Fruit fly (Drosophila melanogaster) whole organism, embryonic: Measurements from ENCODE around the gene Gip.

Experiments used
- CG10267 ChIP-seq: fragments of 200-800 bp; sonication (Bioruptor generic); optimal IDR thresholded peaks from 2 replicates; lab custom pipeline; 2018; ENCODE audit warnings: missing biosample characterization, mild to moderate bottlenecking, missing genetic modification characterization, moderate library complexity
- CG12155 ChIP-seq: fragments of 200-800 bp; sonication (Bioruptor generic); optimal IDR thresholded peaks from 3 replicates; lab custom pipeline; 2016; ENCODE audit warnings: missing biosample characterization, missing genetic modification characterization
- CG13287 ChIP-seq: fragments of 200-800 bp; sonication (Bioruptor generic); IDR thresholded peaks from 2 replicates; pipeline ENCODE4 v1.3.6; 2022; ENCODE audit warnings: missing biosample characterization, missing genetic modification characterization; ENCODE audit not compliant: partially characterized antibody
- CG14710 ChIP-seq: fragments of 200-800 bp; sonication (Bioruptor generic); optimal IDR thresholded peaks from 3 replicates; lab custom pipeline; 2019; ENCODE audit warnings: missing biosample characterization, mild to moderate bottlenecking, missing genetic modification characterization, moderate library complexity
- CG1529 ChIP-seq: fragments of 200-800 bp; sonication (Bioruptor generic); optimal IDR thresholded peaks from 3 replicates; lab custom pipeline; 2018; ENCODE audit warnings: missing biosample characterization, missing genetic modification characterization
- CG15696 ChIP-seq: fragments of 200-800 bp; sonication (Bioruptor generic); optimal IDR thresholded peaks from 2 replicates; lab custom pipeline; 2019; ENCODE audit warnings: missing biosample characterization, mild to moderate bottlenecking, missing genetic modification characterization, moderate library complexity
- CG16815 ChIP-seq: fragments of 200-800 bp; sonication (Bioruptor generic); optimal IDR thresholded peaks from 3 replicates; lab custom pipeline; 2017; ENCODE audit warnings: missing biosample characterization, mild to moderate bottlenecking, missing genetic modification characterization
- CG18476 ChIP-seq: fragments of 200-800 bp; sonication (Bioruptor generic); optimal IDR thresholded peaks from 2 replicates; lab custom pipeline; 2016; ENCODE audit warnings: missing biosample characterization, mild to moderate bottlenecking, missing genetic modification characterization
- CG18599 ChIP-seq: fragments of 200-800 bp; sonication (Bioruptor generic); optimal IDR thresholded peaks from 3 replicates; lab custom pipeline; 2017; ENCODE audit warnings: missing biosample characterization, missing genetic modification characterization, mild to moderate bottlenecking, moderate library complexity, missing genetic modification reagents
- CG2678 ChIP-seq: fragments of 200-800 bp; sonication (Bioruptor generic); optimal IDR thresholded peaks from 3 replicates; lab custom pipeline; 2019; ENCODE audit warnings: missing biosample characterization, mild to moderate bottlenecking, missing genetic modification characterization, moderate library complexity
- CG30403 ChIP-seq: fragments of 200-800 bp; sonication (Bioruptor generic); optimal IDR thresholded peaks from 3 replicates; lab custom pipeline; 2016; ENCODE audit warnings: missing biosample characterization, missing genetic modification characterization
- CG4707 ChIP-seq: fragments of 200-800 bp; sonication (Bioruptor generic); optimal IDR thresholded peaks from 2 replicates; lab custom pipeline; 2018; ENCODE audit warnings: missing biosample characterization, mild to moderate bottlenecking, missing genetic modification characterization, moderate library complexity
- CG4730 ChIP-seq: fragments of 200-800 bp; sonication (Bioruptor generic); IDR thresholded peaks from 2 replicates; pipeline ENCODE4 v1.3.6; 2022; ENCODE audit warnings: missing biosample characterization, missing genetic modification characterization
- CG6813 ChIP-seq: fragments of 200-800 bp; sonication (Bioruptor generic); optimal IDR thresholded peaks from 2 replicates; lab custom pipeline; 2017; ENCODE audit warnings: missing biosample characterization, missing genetic modification characterization, mild to moderate bottlenecking, moderate library complexity, missing genetic modification reagents
- CG7372 ChIP-seq: fragments of 200-800 bp; sonication (Bioruptor generic); IDR thresholded peaks from 2 replicates; pipeline ENCODE4 v1.3.6; 2022; ENCODE audit warnings: missing biosample characterization, missing genetic modification characterization
- CG8290 ChIP-seq, 3 experiments: fragments of 200-800 bp; sonication (Bioruptor generic); optimal IDR thresholded peaks; 2 replicates each; lab custom pipeline; 2016 to 2019; ENCODE audit warnings: missing biosample characterization in 3 of 3, missing genetic modification characterization in 3 of 3, mild to moderate bottlenecking in 2 of 3, moderate library complexity in 1 of 3
- CHES-1-like ChIP-seq: fragments of 200-800 bp; sonication (Bioruptor generic); optimal IDR thresholded peaks from 2 replicates; lab custom pipeline; 2016; ENCODE audit warnings: missing biosample characterization, missing genetic modification characterization
- CrebB ChIP-seq: fragments of 200-800 bp; sonication (Bioruptor generic); optimal IDR thresholded peaks from 3 replicates; lab custom pipeline; 2018; ENCODE audit warnings: missing biosample characterization, mild to moderate bottlenecking, missing genetic modification characterization
- Dfd ChIP-seq, 2 experiments: fragments of >200 bp; optimal IDR thresholded peaks; 2 replicates each; lab custom pipeline; 2017; ENCODE audit warnings: missing biosample characterization in 2 of 2, missing genetic modification characterization in 2 of 2
- Ets65A ChIP-seq: fragments of 200-800 bp; sonication (Bioruptor generic); peaks from one replicate; lab custom pipeline; 2016; ENCODE audit warnings: missing biosample characterization, missing genetic modification characterization
- H15 ChIP-seq: fragments of 200-800 bp; sonication (Bioruptor generic); IDR thresholded peaks from 3 replicates; pipeline ENCODE4 v1.3.6; 2022; ENCODE audit warnings: missing biosample characterization, missing genetic modification characterization
- MBD-R2 ChIP-seq: fragments of 200-800 bp; sonication (Bioruptor generic); IDR thresholded peaks from 2 replicates; pipeline ENCODE4 v1.3.6; 2022; ENCODE audit warnings: missing biosample characterization, missing genetic modification characterization
- MTF-1 ChIP-seq: fragments of 200-800 bp; sonication (Bioruptor generic); optimal IDR thresholded peaks from 2 replicates; lab custom pipeline; 2018; ENCODE audit warnings: missing biosample characterization, mild to moderate bottlenecking, missing genetic modification characterization, borderline replicate concordance
- Med ChIP-seq: fragments of 200-800 bp; sonication (Bioruptor generic); peaks from one replicate; lab custom pipeline; 2016; ENCODE audit warnings: missing biosample characterization, missing genetic modification characterization, mild to moderate bottlenecking, inconsistent platforms, moderate library complexity
- Oli ChIP-seq: fragments of 200-800 bp; sonication (Bioruptor generic); optimal IDR thresholded peaks from 2 replicates; lab custom pipeline; 2018; ENCODE audit warnings: missing biosample characterization, mild to moderate bottlenecking, missing genetic modification characterization, moderate library complexity
- Pdp1 ChIP-seq, 2 experiments: fragments of 200-800 bp; sonication (Bioruptor generic); optimal IDR thresholded peaks; 3 replicates each; lab custom pipeline; 2016; ENCODE audit warnings: missing biosample characterization in 2 of 2, missing genetic modification characterization in 2 of 2, mild to moderate bottlenecking in 1 of 2, moderate library complexity in 1 of 2
- Side ChIP-seq: fragments of 200-800 bp; sonication (Bioruptor generic); optimal IDR thresholded peaks from 2 replicates; lab custom pipeline; 2016; ENCODE audit warnings: missing biosample characterization, missing genetic modification characterization
- Six4 ChIP-seq: fragments of 200-800 bp; sonication (Bioruptor generic); optimal IDR thresholded peaks from 2 replicates; lab custom pipeline; 2016; ENCODE audit warnings: missing biosample characterization, missing genetic modification characterization
- ash1 ChIP-seq: fragments of 200-800 bp; sonication (Bioruptor generic); optimal IDR thresholded peaks from 2 replicates; lab custom pipeline; 2018; ENCODE audit warnings: missing biosample characterization, mild to moderate bottlenecking, missing genetic modification characterization
- ato ChIP-seq: fragments of 200-800 bp; sonication (Bioruptor generic); IDR thresholded peaks from 2 replicates; pipeline ENCODE4 v1.3.6; 2022; ENCODE audit warnings: missing biosample characterization, missing genetic modification characterization; ENCODE audit not compliant: partially characterized antibody
- chif ChIP-seq, 2 experiments: fragments of 200-800 bp; sonication (Bioruptor generic); optimal IDR thresholded peaks; 3 replicates each; lab custom pipeline; 2016; ENCODE audit warnings: missing biosample characterization in 2 of 2, missing genetic modification characterization in 2 of 2
- chinmo ChIP-seq: fragments of 200-800 bp; sonication (Bioruptor generic); IDR thresholded peaks from 4 replicates; pipeline ENCODE4 v1.3.6; 2022; ENCODE audit warnings: missing biosample characterization, missing genetic modification characterization; ENCODE audit not compliant: partially characterized antibody
- corto ChIP-seq: fragments of 200-800 bp; sonication (Bioruptor generic); optimal IDR thresholded peaks from 2 replicates; lab custom pipeline; 2016; ENCODE audit warnings: missing biosample characterization, mild to moderate bottlenecking, missing genetic modification characterization, moderate library complexity
- exex ChIP-seq: fragments of 200-800 bp; sonication (Bioruptor generic); optimal IDR thresholded peaks from 4 replicates; lab custom pipeline; 2018; ENCODE audit warnings: missing biosample characterization, mild to moderate bottlenecking, missing genetic modification characterization, moderate library complexity
- fd64A ChIP-seq: fragments of 200-800 bp; sonication (Bioruptor generic); optimal IDR thresholded peaks from 3 replicates; lab custom pipeline; 2018; ENCODE audit warnings: missing biosample characterization, mild to moderate bottlenecking, missing genetic modification characterization
- fu2 ChIP-seq: fragments of 200-800 bp; sonication (Bioruptor generic); optimal IDR thresholded peaks from 2 replicates; lab custom pipeline; 2016; ENCODE audit warnings: missing biosample characterization, missing genetic modification characterization
- gro ChIP-seq: fragments of 200-800 bp; sonication (Bioruptor generic); optimal IDR thresholded peaks from 2 replicates; lab custom pipeline; 2016; ENCODE audit warnings: missing biosample characterization, missing genetic modification characterization
- gt ChIP-seq: fragments of 200-800 bp; sonication (Bioruptor generic); IDR thresholded peaks from 2 replicates; pipeline ENCODE4 v1.3.6; 2022; ENCODE audit warnings: missing biosample characterization, missing genetic modification characterization
- lov ChIP-seq, 2 experiments: fragments of 200-800 bp in 1 of 2; fragments of >200 bp in 1 of 2; sonication (Bioruptor generic) in 1 of 2; IDR thresholded peaks in 1 of 2; optimal IDR thresholded peaks in 1 of 2; 2 replicates in 1 of 2; 3 replicates in 1 of 2; pipeline versions ENCODE4 v1.3.6 to Lab custom; 2017 to 2022; ENCODE audit warnings: missing biosample characterization in 1 of 2, missing genetic modification characterization in 1 of 2
- mld ChIP-seq: fragments of 200-800 bp; sonication (Bioruptor generic); IDR thresholded peaks from 3 replicates; pipeline ENCODE4 v1.3.6; 2022; ENCODE audit warnings: missing biosample characterization, missing genetic modification characterization; ENCODE audit not compliant: partially characterized antibody
- nmo ChIP-seq: fragments of 200-800 bp; sonication (Bioruptor generic); optimal IDR thresholded peaks from 2 replicates; lab custom pipeline; 2018; ENCODE audit warnings: missing biosample characterization, mild to moderate bottlenecking, missing genetic modification characterization, moderate library complexity
- sens ChIP-seq: fragments of 200-800 bp; sonication (Bioruptor generic); peaks from one replicate; lab custom pipeline; 2016; ENCODE audit warnings: missing biosample characterization, missing genetic modification characterization
- sim ChIP-seq: fragments of 200-800 bp; sonication (Bioruptor generic); IDR thresholded peaks from 2 replicates; pipeline ENCODE4 v1.3.6; 2022; ENCODE audit warnings: missing biosample characterization, missing genetic modification characterization
- sug ChIP-seq: fragments of 200-800 bp; optimal IDR thresholded peaks from 2 replicates; lab custom pipeline; 2019; ENCODE audit warnings: missing biosample characterization, mild to moderate bottlenecking, missing genetic modification characterization, moderate library complexity
- tio ChIP-seq: fragments of 200-800 bp; sonication (Bioruptor generic); optimal IDR thresholded peaks from 2 replicates; lab custom pipeline; 2017; ENCODE audit warnings: missing biosample characterization, missing genetic modification characterization, inconsistent platforms
- trem ChIP-seq: fragments of 200-800 bp; optimal IDR thresholded peaks from 3 replicates; lab custom pipeline; 2019; ENCODE audit warnings: missing biosample characterization, mild to moderate bottlenecking, missing genetic modification characterization, moderate library complexity
- unpg ChIP-seq: fragments of 200-800 bp; sonication (Bioruptor generic); optimal IDR thresholded peaks from 3 replicates; lab custom pipeline; 2018; ENCODE audit warnings: missing biosample characterization, mild to moderate bottlenecking, missing genetic modification characterization, moderate library complexity
- zen2 ChIP-seq: fragments of 200-800 bp; sonication (Bioruptor generic); IDR thresholded peaks from 3 replicates; pipeline ENCODE4 v1.3.6; 2022; ENCODE audit warnings: missing biosample characterization, missing genetic modification characterization; ENCODE audit not compliant: partially characterized antibody

Gene Gip

dm6 chrX:10324836-10325566, 4.7 kb downstream of the Gip start (continued):
- TF ChIP-seq CG13287 (GFP tag; lab: Robert Waterston, UW) (no peak), Six4 (no peak), CG18599 (no peak), MBD-R2 (no peak), CG12155 (GFP tag; lab: Kevin White, UChicago) (no peak), tio (GFP tag; lab: Kevin White, UChicago) (peak; percentile 23), CG4730 (GFP tag; lab: Robert Waterston, UW) (no peak), CG14710 (no peak), CG18476 (GFP tag; lab: Kevin White, UChicago) (peak; percentile 22), zen2 (no peak)

- no peak for TF ChIP-seq mld
- no peak for TF ChIP-seq CG7372
- TF ChIP-seq sens = peak; percentile 18
- TF ChIP-seq sug (tag; lab: Kevin White, UChicago) = peak; percentile 23
- TF ChIP-seq Dfd (GFP tag; optimal IDR thresholded peaks at IDR 0.05; lab: Kevin White, UChicago) = no peak
- TF ChIP-seq trem = no peak
- no peak for TF ChIP-seq H15 (GFP tag; lab: Robert Waterston, UW)
- no peak for TF ChIP-seq gro (GFP tag; lab: Kevin White, UChicago)
- TF ChIP-seq CHES-1-like = no peak
- TF ChIP-seq ash1 (GFP tag; lab: Kevin White, UChicago) = no peak
- no peak for TF ChIP-seq CG15696 (tag; lab: Kevin White, UChicago)
- TF ChIP-seq fu2 = no peak
- no peak for TF ChIP-seq fd64A (GFP tag; lab: Kevin White, UChicago)
- TF ChIP-seq ato = no peak
- TF ChIP-seq Side (GFP tag; lab: Kevin White, UChicago) = no peak
- no peak for TF ChIP-seq sim (GFP tag; lab: Robert Waterston, UW)
- TF ChIP-seq CG16815 (GFP tag; lab: Kevin White, UChicago) = no peak
- peak in 1 of 2 experiments; percentile 12 for TF ChIP-seq Pdp1 (GFP tag; optimal IDR thresholded peaks at IDR 0.05; lab: Kevin White, UChicago)
- peak; percentile 62 for TF ChIP-seq Med
- TF ChIP-seq gt (GFP tag; lab: Robert Waterston, UW) = no peak
- TF ChIP-seq CG1529 (GFP tag; lab: Kevin White, UChicago) = no peak
- no peak for TF ChIP-seq lov (optimal IDR thresholded peaks at IDR 0.05; lab: Kevin White, UChicago)
- no peak for TF ChIP-seq lov (GFP tag; IDR thresholded peaks at IDR 0.05; lab: Robert Waterston, UW)
- TF ChIP-seq CrebB (tag; lab: Kevin White, UChicago) = no peak
- TF ChIP-seq nmo (GFP tag; lab: Kevin White, UChicago) = no peak
- no peak for TF ChIP-seq corto
- TF ChIP-seq CG10267 = no peak
- TF ChIP-seq chinmo = 0 out of 4 replicates have a peak, but pooled peaks have one; percentile 6
- TF ChIP-seq, all 482 proteins: peak for 5
Observed at dm6 chrX:10322292-10322691, 7.4 kb downstream of the Gip start.

dm6 chrX:10320425-10320978, 9.2 kb downstream of the Gip start:
- TF ChIP-seq exex (tag; lab: Kevin White, UChicago) = peak; percentile 9
- peak; percentile 30 for TF ChIP-seq CG30403 (GFP tag; lab: Kevin White, UChicago)
- TF ChIP-seq CG2678 (tag; lab: Kevin White, UChicago) = peak; percentile 50
- peak; percentile 8 for TF ChIP-seq unpg (GFP tag; lab: Kevin White, UChicago)
- peak; percentile 41 for TF ChIP-seq Oli
- TF ChIP-seq CG6813 (GFP tag; lab: Kevin White, UChicago) = peak; percentile 19
- TF ChIP-seq MTF-1 = no peak
- TF ChIP-seq CG4707 (GFP tag; lab: Kevin White, UChicago) = peak; percentile 35
- peak; percentile 6 for TF ChIP-seq Ets65A (GFP tag; lab: Kevin White, UChicago)
- TF ChIP-seq CG8290 (GFP tag; optimal IDR thresholded peaks at IDR 0.05; lab: Kevin White, UChicago) = no peak
- TF ChIP-seq CG8290 (tag; optimal IDR thresholded peaks at IDR 0.05; lab: Kevin White, UChicago) = no peak
- TF ChIP-seq chif (GFP tag; optimal IDR thresholded peaks at IDR 0.05; lab: Kevin White, UChicago) = no peak
